Comparison of ENCODE assay signal across 5 worm cellular contexts in the genomic region with DNA sequence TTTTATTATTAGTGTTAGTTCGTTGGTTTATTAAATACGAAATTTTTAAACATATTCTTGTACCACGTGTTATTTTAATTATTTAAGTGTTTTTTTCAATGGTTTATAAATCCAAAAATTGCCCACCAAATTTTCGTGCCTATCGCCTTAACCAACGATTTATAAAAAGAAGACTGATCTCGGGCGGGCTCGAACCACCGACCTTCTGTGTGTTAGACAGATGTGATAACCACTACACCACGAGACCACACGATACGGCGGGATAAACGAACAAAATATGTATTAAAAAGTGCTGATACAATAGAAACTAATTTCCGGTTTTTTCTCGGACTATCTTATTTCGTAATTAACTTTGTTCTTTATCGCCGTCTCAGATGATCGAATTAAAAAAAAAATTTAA.
TF ChIP-seq lines count a peak whose summit lies in the region.

No protein-coding gene starts in this region.

TF ChIP-seq in whole organism, L1 larva, 84 proteins besides CTCF, POLR2A, EP300 and RAD21 (continues in another document):
- TF ChIP-seq nhr-71 (tag; optimal IDR thresholded peaks at IDR 0.05; lab: Kevin White, UChicago), result peak; percentile 50
- peak; percentile 33 for TF ChIP-seq nhr-90 (tag; optimal IDR thresholded peaks at IDR 0.05; lab: Kevin White, UChicago; ENCODE audit: poor library complexity)
- no peak for TF ChIP-seq swsn-7 (tag; optimal IDR thresholded peaks at IDR 0.05; lab: Kevin White, UChicago)
- peak; percentile 39 for TF ChIP-seq snu-23 (GFP tag; optimal IDR thresholded peaks at IDR 0.05; lab: Kevin White, UChicago)
- no peak for TF ChIP-seq blmp-1 (tag; optimal IDR thresholded peaks at IDR 0.05; lab: Kevin White, UChicago)
- TF ChIP-seq nhr-47 (tag; optimal IDR thresholded peaks at IDR 0.05; lab: Kevin White, UChicago), result peak; percentile 42
- no peak for TF ChIP-seq unc-30 (tag; optimal IDR thresholded peaks at IDR 0.05; lab: Kevin White, UChicago)
- TF ChIP-seq sox-4 (tag; optimal IDR thresholded peaks at IDR 0.05; lab: Kevin White, UChicago), result no peak
- TF ChIP-seq lin-35 (GFP tag; optimal IDR thresholded peaks at IDR 0.05; lab: Kevin White, UChicago), result peak in 1 of 2 experiments; percentile 25
- peak; percentile 2 for TF ChIP-seq elt-2 (tag; optimal IDR thresholded peaks at IDR 0.05; lab: Kevin White, UChicago)
- peak; percentile 42 for TF ChIP-seq rnt-1 (tag; optimal IDR thresholded peaks at IDR 0.05; lab: Kevin White, UChicago)
- peak in 1 of 6 experiments; percentile 6 for TF ChIP-seq elt-3 (tag; optimal IDR thresholded peaks at IDR 0.05; lab: Kevin White, UChicago)
- peak; percentile 7 for TF ChIP-seq efl-3 (GFP tag; optimal IDR thresholded peaks at IDR 0.05; lab: Kevin White, UChicago)
- TF ChIP-seq nhr-19 (GFP tag; conservative IDR thresholded peaks at IDR 0.05; lab: Robert Waterston, UW), result peak; percentile 23; the same call in 1 of the 2 replicates
- peak; percentile 13 for TF ChIP-seq nhr-20 (tag; optimal IDR thresholded peaks at IDR 0.05; lab: Kevin White, UChicago)
- TF ChIP-seq fkh-4 (tag; optimal IDR thresholded peaks at IDR 0.05; lab: Kevin White, UChicago; ENCODE audit: borderline replicate concordance), result no peak

TF ChIP-seq in whole organism, L3 larva, 47 proteins besides CTCF, POLR2A, EP300 and RAD21 (continues in another document):
- TF ChIP-seq nhr-77 (tag; optimal IDR thresholded peaks at IDR 0.05; lab: Kevin White, UChicago) (no peak), aly-2 (tag; optimal IDR thresholded peaks at IDR 0.05; lab: Kevin White, UChicago) (no peak), nfya-1 (tag; optimal IDR thresholded peaks at IDR 0.05; lab: Kevin White, UChicago; ENCODE audit: insufficient read depth) (peak; percentile 9), fkh-10 (GFP tag; optimal IDR thresholded peaks at IDR 0.05; lab: Kevin White, UChicago) (no peak), nhr-11 (tag; optimal IDR thresholded peaks at IDR 0.05; lab: Kevin White, UChicago) (no peak), ceh-28 (tag; optimal IDR thresholded peaks at IDR 0.05; lab: Kevin White, UChicago) (no peak), nhr-67 (tag; optimal IDR thresholded peaks at IDR 0.05; lab: Kevin White, UChicago) (no peak), ceh-16 (tag; optimal IDR thresholded peaks at IDR 0.05; lab: Kevin White, UChicago) (no peak), hmg-11 (tag; optimal IDR thresholded peaks at IDR 0.05; lab: Kevin White, UChicago) (no peak), unc-62 (GFP tag; optimal IDR thresholded peaks at IDR 0.05; lab: Kevin White, UChicago) (no peak), snpc-4 (tag; optimal IDR thresholded peaks at IDR 0.05; lab: Kevin White, UChicago) (no peak), ztf-11 (tag; optimal IDR thresholded peaks at IDR 0.05; lab: Kevin White, UChicago) (no peak), mml-1 (tag; optimal IDR thresholded peaks at IDR 0.05; lab: Kevin White, UChicago) (no peak), nhr-23 (tag; optimal IDR thresholded peaks at IDR 0.05; lab: Kevin White, UChicago) (peak; percentile 10), fos-1 (tag; optimal IDR thresholded peaks at IDR 0.05; lab: Kevin White, UChicago) (no peak), skn-1 (tag; optimal IDR thresholded peaks at IDR 0.05; lab: Kevin White, UChicago) (no peak), egl-5 (tag; optimal IDR thresholded peaks at IDR 0.05; lab: Kevin White, UChicago) (no peak), ztf-4 (tag; optimal IDR thresholded peaks at IDR 0.05; lab: Kevin White, UChicago) (no peak), elt-3 (tag; optimal IDR thresholded peaks at IDR 0.05; lab: Kevin White, UChicago) (no peak)

TF ChIP-seq in whole organism, early embryonic, 17 proteins besides CTCF, POLR2A, EP300 and RAD21:
- TF ChIP-seq pes-1 (GFP tag; IDR thresholded peaks at IDR 0.05; lab: Robert Waterston, UW), result peak; percentile 77
- peak; percentile 35 for TF ChIP-seq ceh-13 (GFP tag; optimal IDR thresholded peaks at IDR 0.05; lab: Kevin White, UChicago)
- TF ChIP-seq ama-1 (optimal IDR thresholded peaks at IDR 0.05; lab: Kevin White, UChicago), result no peak
- TF ChIP-seq tra-4 (tag; optimal IDR thresholded peaks at IDR 0.05; lab: Kevin White, UChicago), result no peak

TF ChIP-seq in whole organism, midembryonic, 9 proteins besides CTCF, POLR2A, EP300 and RAD21:
- 0 out of 2 replicates have a peak, but pooled peaks have one; percentile 70 for TF ChIP-seq tab-1 (GFP tag; IDR thresholded peaks at IDR 0.05; lab: Robert Waterston, UW)
- TF ChIP-seq T22C8.4 (GFP tag; IDR thresholded peaks at IDR 0.05; lab: Robert Waterston, UW), result no peak
- no peak for TF ChIP-seq med-1 (GFP tag; optimal IDR thresholded peaks at IDR 0.05; lab: Kevin White, UChicago; ENCODE audit: insufficient read depth)
- TF ChIP-seq ztf-29 (GFP tag; IDR thresholded peaks at IDR 0.05; lab: Robert Waterston, UW), result peak; percentile 34; the same call in 1 of the 2 replicates
- peak; percentile 71 for TF ChIP-seq flt-1 (GFP tag; IDR thresholded peaks at IDR 0.05; lab: Robert Waterston, UW)
- 0 out of 2 replicates have a peak, but pooled peaks have one; percentile 24 for TF ChIP-seq klf-2 (GFP tag; conservative IDR thresholded peaks at IDR 0.05; lab: Robert Waterston, UW)
- no peak for TF ChIP-seq cog-1 (tag; optimal IDR thresholded peaks at IDR 0.05; lab: Kevin White, UChicago)
- no peak for TF ChIP-seq ref-1 (GFP tag; conservative IDR thresholded peaks at IDR 0.05; lab: Robert Waterston, UW)
- 0 out of 2 replicates have a peak, but pooled peaks have one; percentile 29 for TF ChIP-seq ztf-23 (GFP tag; IDR thresholded peaks at IDR 0.05; lab: Robert Waterston, UW)
TF ChIP-seq in whole organism, midembryonic: peak in this region for 5.

TF ChIP-seq in whole organism, young adult, 124 proteins besides CTCF, POLR2A, EP300 and RAD21 (continues in another document):
- peak; percentile 84 for TF ChIP-seq B0261.1 (tag; optimal IDR thresholded peaks at IDR 0.05; lab: Kevin White, UChicago)
- TF ChIP-seq zim-3 (tag; optimal IDR thresholded peaks at IDR 0.05; lab: Kevin White, UChicago), result peak; percentile 36
- TF ChIP-seq B0035.1 (tag; optimal IDR thresholded peaks at IDR 0.05; lab: Kevin White, UChicago), result peak; percentile 69
- peak; percentile 23 for TF ChIP-seq lsl-1 (GFP tag; optimal IDR thresholded peaks at IDR 0.05; lab: Kevin White, UChicago)
- no peak for TF ChIP-seq lir-1 (GFP tag; conservative IDR thresholded peaks at IDR 0.05; lab: Robert Waterston, UW)
- no peak for TF ChIP-seq B0336.3 (GFP tag; IDR thresholded peaks at IDR 0.05; lab: Robert Waterston, UW)
- no peak for TF ChIP-seq sea-2 (GFP tag; IDR thresholded peaks at IDR 0.05; lab: Robert Waterston, UW)
- TF ChIP-seq ceh-27 (GFP tag; optimal IDR thresholded peaks at IDR 0.05; lab: Kevin White, UChicago), result peak; percentile 53
- peak; percentile 18 for TF ChIP-seq ztf-22 (GFP tag; optimal IDR thresholded peaks at IDR 0.05; lab: Kevin White, UChicago)
- peak; percentile 58 for TF ChIP-seq athp-1 (tag; optimal IDR thresholded peaks at IDR 0.05; lab: Kevin White, UChicago)
- peak; percentile 73 for TF ChIP-seq him-1 (tag; optimal IDR thresholded peaks at IDR 0.05; lab: Kevin White, UChicago)
- peak; percentile 3 for TF ChIP-seq mxl-1 (tag; optimal IDR thresholded peaks at IDR 0.05; lab: Kevin White, UChicago)
- TF ChIP-seq lin-40 (tag; optimal IDR thresholded peaks at IDR 0.05; lab: Kevin White, UChicago), result peak; percentile 39
- TF ChIP-seq let-526 (GFP tag; IDR thresholded peaks at IDR 0.05; lab: Robert Waterston, UW), result no peak
- peak; percentile 10 for TF ChIP-seq mes-4 (tag; optimal IDR thresholded peaks at IDR 0.05; lab: Kevin White, UChicago)
- TF ChIP-seq nhr-90 (tag; optimal IDR thresholded peaks at IDR 0.05; lab: Kevin White, UChicago), result peak; percentile 65
- TF ChIP-seq rcor-1 (GFP tag; IDR thresholded peaks at IDR 0.05; lab: Robert Waterston, UW), result peak; percentile 66
- TF ChIP-seq bed-2 (GFP tag; IDR thresholded peaks at IDR 0.05; lab: Robert Waterston, UW), result no peak
- TF ChIP-seq gei-17 (GFP tag; optimal IDR thresholded peaks at IDR 0.05; lab: Kevin White, UChicago), result no peak
- TF ChIP-seq hmg-20 (GFP tag; IDR thresholded peaks at IDR 0.05; lab: Robert Waterston, UW), result peak; percentile 56; the same call in 1 of the 2 replicates
- 0 out of 2 replicates have a peak, but pooled peaks have one; percentile 55 for TF ChIP-seq egl-44 (GFP tag; IDR thresholded peaks at IDR 0.05; lab: Robert Waterston, UW)
- TF ChIP-seq cebp-2 (GFP tag; IDR thresholded peaks at IDR 0.05; lab: Robert Waterston, UW), result 0 out of 2 replicates have a peak, but pooled peaks have one; percentile 52
- TF ChIP-seq dpl-1 (GFP tag; optimal IDR thresholded peaks at IDR 0.05; lab: Kevin White, UChicago), result no peak
- peak; percentile 88 for TF ChIP-seq lin-26 (GFP tag; IDR thresholded peaks at IDR 0.05; lab: Robert Waterston, UW)
- no peak for TF ChIP-seq aptf-2 (GFP tag; conservative IDR thresholded peaks at IDR 0.05; lab: Robert Waterston, UW)
- TF ChIP-seq pbrm-1 (GFP tag; IDR thresholded peaks at IDR 0.05; lab: Robert Waterston, UW), result peak; percentile 80
- TF ChIP-seq dpff-1 (tag; optimal IDR thresholded peaks at IDR 0.05; lab: Kevin White, UChicago), result no peak
- TF ChIP-seq F23B12.7 (tag; optimal IDR thresholded peaks at IDR 0.05; lab: Kevin White, UChicago; ENCODE audit: insufficient read depth), result no peak
- TF ChIP-seq nhr-120 (GFP tag; IDR thresholded peaks at IDR 0.05; lab: Robert Waterston, UW), result no peak
- TF ChIP-seq C06A6.2 (GFP tag; conservative IDR thresholded peaks at IDR 0.05; lab: Robert Waterston, UW), result no peak
- no peak for TF ChIP-seq tbx-9 (tag; optimal IDR thresholded peaks at IDR 0.05; lab: Kevin White, UChicago; ENCODE audit: borderline replicate concordance)
- no peak for TF ChIP-seq ceh-58 (GFP tag; IDR thresholded peaks at IDR 0.05; lab: Robert Waterston, UW)
- no peak for TF ChIP-seq lsy-27 (tag; optimal IDR thresholded peaks at IDR 0.05; lab: Kevin White, UChicago; ENCODE audit: borderline replicate concordance, insufficient read depth)
- TF ChIP-seq nhr-80 (tag; optimal IDR thresholded peaks at IDR 0.05; lab: Kevin White, UChicago), result peak; percentile 18
- TF ChIP-seq efl-1 (GFP tag; optimal IDR thresholded peaks at IDR 0.05; lab: Kevin White, UChicago), result peak; percentile 13
- TF ChIP-seq xnd-1 (tag; optimal IDR thresholded peaks at IDR 0.05; lab: Kevin White, UChicago), result no peak
- TF ChIP-seq B0019.2 (GFP tag; conservative IDR thresholded peaks at IDR 0.05; lab: Robert Waterston, UW), result no peak
- TF ChIP-seq ama-1 (optimal IDR thresholded peaks at IDR 0.05; lab: Kevin White, UChicago), result no peak
- TF ChIP-seq ama-1 (GFP tag; optimal IDR thresholded peaks at IDR 0.05; lab: Kevin White, UChicago), result peak; percentile 7 to 68
- TF ChIP-seq hsf-1 (GFP tag; IDR thresholded peaks at IDR 0.05; lab: Robert Waterston, UW), result no peak
- no peak for TF ChIP-seq mcd-1 (GFP tag; IDR thresholded peaks at IDR 0.05; lab: Robert Waterston, UW)
- TF ChIP-seq attf-5 (GFP tag; optimal IDR thresholded peaks at IDR 0.05; lab: Kevin White, UChicago), result no peak
- peak; percentile 54 for TF ChIP-seq ztf-18 (tag; optimal IDR thresholded peaks at IDR 0.05; lab: Kevin White, UChicago)

Comparison
In these comparisons a context has a peak if more than half of its experiments do, and no peak if none do; other contexts are left out.
1. Of the 8 proteins assayed by ChIP-seq in both whole organism, young adult and whole organism, L1 larva: peak only in whole organism, young adult: ama-1, efl-1, snpc-4 and unc-130; only in whole organism, L1 larva: none; in both: nhr-90; in neither: 2; mixed calls (peak in some experiments, not most) for 1.